Fruit fly (Drosophila melanogaster): ENCODE data around the gene CG31431.
A peak's percentile ranks its signal among the peaks of the same experiment; 100 is the strongest.

Gene CG31431

dm6 chr3R:21922674-21923323 is 52.3 kb downstream of the CG31431 start (continued):
- TF ChIP-seq CG9139 (GFP tag; optimal IDR thresholded peaks at IDR 0.05) (peak; percentile 82), svp (GFP tag) (peak; percentile 66), CG11762 (GFP tag; optimal IDR thresholded peaks at IDR 0.05; ENCODE audit: insufficient read depth) (peak; percentile 63), CG11294 (GFP tag; IDR thresholded peaks at IDR 0.05) (no peak), Smox (GFP tag; optimal IDR thresholded peaks at IDR 0.05) (peak; percentile 14), CG6276 (GFP tag; optimal IDR thresholded peaks at IDR 0.05) (peak; percentile 63), CG34406 (GFP tag; optimal IDR thresholded peaks at IDR 0.05) (peak; percentile 59), Sox14 (GFP tag; optimal IDR thresholded peaks at IDR 0.05) (peak; percentile 66), CG8632 (GFP tag; optimal IDR thresholded peaks at IDR 0.05) (peak; percentile 71), lz (GFP tag; optimal IDR thresholded peaks at IDR 0.05) (peak; percentile 26), cyc (GFP tag; optimal IDR thresholded peaks at IDR 0.05) (peak; percentile 25), CG6854 (GFP tag; optimal IDR thresholded peaks at IDR 0.05) (no peak), CG11902 (GFP tag; optimal IDR thresholded peaks at IDR 0.05) (peak; percentile 60), CG7368 (GFP tag; optimal IDR thresholded peaks at IDR 0.05) (peak; percentile 72), Hr39 (GFP tag; optimal IDR thresholded peaks at IDR 0.05) (peak; percentile 40), CG1621 (tag; optimal IDR thresholded peaks at IDR 0.05) (peak; percentile 77), CG16779 (tag; optimal IDR thresholded peaks at IDR 0.05) (peak; percentile 63), dac (GFP tag; optimal IDR thresholded peaks at IDR 0.05) (no peak), CG3919 (GFP tag; optimal IDR thresholded peaks at IDR 0.05) (peak; percentile 72), CG10669 (GFP tag; optimal IDR thresholded peaks at IDR 0.05) (peak; percentile 89), CG32006 (GFP tag; optimal IDR thresholded peaks at IDR 0.05) (peak; percentile 68)

Measured in whole organism, prepupa.